Worm (Caenorhabditis elegans) whole organism, L3 larva: Measurements from ENCODE around the gene clic-1.

Experiments used
- R02D3.7 ChIP-seq: fragments of 150-350 bp; optimal IDR thresholded peaks from 2 replicates; lab custom pipeline; 2014; ENCODE audit warnings: missing biosample characterization, missing genetic modification characterization
- ZK546.5 ChIP-seq: sonication (generic microtip); optimal IDR thresholded peaks from 2 replicates; lab custom pipeline; 2017; ENCODE audit warnings: missing biosample characterization, missing genetic modification characterization
- aly-2 ChIP-seq: fragments of 150-350 bp; optimal IDR thresholded peaks from 2 replicates; lab custom pipeline; 2014; ENCODE audit warnings: missing biosample characterization, missing genetic modification characterization
- ama-1 ChIP-seq: fragments of 150-350 bp; optimal IDR thresholded peaks from 2 replicates; lab custom pipeline; 2018
- ceh-16 ChIP-seq: sonication (generic microtip); optimal IDR thresholded peaks from 2 replicates; lab custom pipeline; 2017; ENCODE audit warnings: missing biosample characterization, missing genetic modification characterization
- ceh-28 ChIP-seq: fragments of 150-350 bp; optimal IDR thresholded peaks from 2 replicates; lab custom pipeline; 2014; ENCODE audit warnings: missing biosample characterization, missing genetic modification reagents, missing genetic modification characterization
- ceh-82 ChIP-seq: fragments of 150-350 bp; optimal IDR thresholded peaks from 2 replicates; lab custom pipeline; 2014; ENCODE audit warnings: missing biosample characterization, missing genetic modification characterization
- ceh-9 ChIP-seq: sonication (generic microtip); optimal IDR thresholded peaks from 2 replicates; lab custom pipeline; 2018; ENCODE audit warnings: missing biosample characterization, missing genetic modification characterization
- daf-12 ChIP-seq: fragments of 150-350 bp; optimal IDR thresholded peaks from 2 replicates; lab custom pipeline; 2014; ENCODE audit warnings: missing biosample characterization, missing genetic modification reagents, missing genetic modification characterization
- egl-27 ChIP-seq: sonication (generic microtip); optimal IDR thresholded peaks from 4 replicates; lab custom pipeline; 2017; ENCODE audit warnings: missing biosample characterization, missing genetic modification reagents, missing genetic modification characterization
- egl-5 ChIP-seq: fragments of 150-350 bp; optimal IDR thresholded peaks from 2 replicates; lab custom pipeline; 2017; ENCODE audit warnings: missing biosample characterization, missing genetic modification reagents, missing genetic modification characterization, inconsistent platforms
- elt-1 ChIP-seq: fragments of 150-350 bp; optimal IDR thresholded peaks from 2 replicates; lab custom pipeline; 2014; ENCODE audit warnings: missing biosample characterization, missing genetic modification characterization
- elt-2 ChIP-seq: sonication (generic microtip); optimal IDR thresholded peaks from 2 replicates; lab custom pipeline; 2016; ENCODE audit warnings: missing genetic modification reagents, mild to moderate bottlenecking, missing genetic modification characterization, missing compliant biosample characterization
- elt-3 ChIP-seq, 3 experiments: fragments of 150-350 bp in 1 of 3; sonication (generic microtip) in 2 of 3; optimal IDR thresholded peaks; 2 replicates in 2 of 3; 4 replicates in 1 of 3; lab custom pipeline; 2014 to 2017; ENCODE audit warnings: missing biosample characterization in 3 of 3, missing genetic modification characterization in 3 of 3
- eor-1 ChIP-seq, 2 experiments: fragments of 150-350 bp; optimal IDR thresholded peaks; 2 replicates each; lab custom pipeline; 2014 to 2018; ENCODE audit warnings: missing biosample characterization in 2 of 2, missing genetic modification characterization in 2 of 2
- fkh-10 ChIP-seq: sonication (generic microtip); optimal IDR thresholded peaks from 2 replicates; lab custom pipeline; 2017; ENCODE audit warnings: missing biosample characterization, missing genetic modification reagents, missing genetic modification characterization
- fkh-2 ChIP-seq: fragments of 150-350 bp; optimal IDR thresholded peaks from 2 replicates; lab custom pipeline; 2014; ENCODE audit warnings: missing biosample characterization, missing genetic modification reagents, missing genetic modification characterization
- fos-1 ChIP-seq: fragments of 150-350 bp; optimal IDR thresholded peaks from 2 replicates; lab custom pipeline; 2014; ENCODE audit warnings: missing biosample characterization, missing genetic modification characterization
- hmg-11 ChIP-seq: sonication (generic microtip); optimal IDR thresholded peaks from 2 replicates; lab custom pipeline; 2016; ENCODE audit warnings: missing genetic modification characterization, missing compliant biosample characterization
- jun-1 ChIP-seq: fragments of 150-350 bp; optimal IDR thresholded peaks from 2 replicates; lab custom pipeline; 2014; ENCODE audit warnings: missing biosample characterization, missing genetic modification reagents, missing genetic modification characterization
- lin-15B ChIP-seq: fragments of 150-350 bp; optimal IDR thresholded peaks from 2 replicates; lab custom pipeline; 2014; ENCODE audit warnings: missing biosample characterization, missing genetic modification characterization
- lin-39 ChIP-seq: fragments of 150-350 bp; optimal IDR thresholded peaks from 2 replicates; lab custom pipeline; 2018; ENCODE audit warnings: missing biosample characterization, missing genetic modification reagents, missing genetic modification characterization
- lsy-12 ChIP-seq: sonication (generic microtip); optimal IDR thresholded peaks from 2 replicates; lab custom pipeline; 2016; ENCODE audit warnings: mild to moderate bottlenecking, missing genetic modification characterization, missing compliant biosample characterization
- mdl-1 ChIP-seq: fragments of 150-350 bp; optimal IDR thresholded peaks from 2 replicates; lab custom pipeline; 2014; ENCODE audit warnings: missing biosample characterization, missing genetic modification characterization
- mml-1 ChIP-seq: fragments of 150-350 bp; sonication (generic microtip); optimal IDR thresholded peaks from 3 replicates; lab custom pipeline; 2014; ENCODE audit warnings: missing biosample characterization, missing genetic modification characterization
- nfya-1 ChIP-seq: sonication (generic microtip); optimal IDR thresholded peaks from 2 replicates; lab custom pipeline; 2017; ENCODE audit warnings: missing genetic modification characterization, mild to moderate bottlenecking, missing compliant biosample characterization, antibody characterized with exemption, moderate library complexity; ENCODE audit not compliant: insufficient read depth
- nhr-11 ChIP-seq: fragments of 150-350 bp; optimal IDR thresholded peaks from 2 replicates; lab custom pipeline; 2014; ENCODE audit warnings: missing biosample characterization, missing genetic modification characterization
- nhr-12 ChIP-seq: fragments of 150-350 bp; optimal IDR thresholded peaks from 2 replicates; lab custom pipeline; 2014; ENCODE audit warnings: missing biosample characterization, missing genetic modification characterization
- nhr-23 ChIP-seq: fragments of 150-350 bp; optimal IDR thresholded peaks from 2 replicates; lab custom pipeline; 2014; ENCODE audit warnings: missing biosample characterization, missing genetic modification reagents, missing genetic modification characterization
- nhr-237 ChIP-seq: fragments of 150-350 bp; optimal IDR thresholded peaks from 2 replicates; lab custom pipeline; 2014; ENCODE audit warnings: missing biosample characterization, missing genetic modification characterization
- nhr-25 ChIP-seq: sonication (generic microtip); optimal IDR thresholded peaks from 2 replicates; lab custom pipeline; 2017; ENCODE audit warnings: missing biosample characterization, missing genetic modification characterization
- nhr-28 ChIP-seq: fragments of 150-350 bp; optimal IDR thresholded peaks from 2 replicates; lab custom pipeline; 2014; ENCODE audit warnings: missing biosample characterization, missing genetic modification characterization
- nhr-43 ChIP-seq: sonication (generic microtip); optimal IDR thresholded peaks from 2 replicates; lab custom pipeline; 2016; ENCODE audit warnings: mild to moderate bottlenecking, missing genetic modification characterization, missing compliant biosample characterization; ENCODE audit not compliant: poor library complexity, severe bottlenecking
- nhr-67 ChIP-seq: fragments of 150-350 bp; optimal IDR thresholded peaks from 2 replicates; lab custom pipeline; 2014; ENCODE audit warnings: missing biosample characterization, missing genetic modification characterization
- nhr-76 ChIP-seq: fragments of 150-350 bp; sonication (generic microtip); optimal IDR thresholded peaks from 5 replicates; lab custom pipeline; 2014; ENCODE audit warnings: missing biosample characterization, missing genetic modification characterization
- nhr-77 ChIP-seq: fragments of 150-350 bp; optimal IDR thresholded peaks from 2 replicates; lab custom pipeline; 2014; ENCODE audit warnings: missing biosample characterization, missing genetic modification characterization
- pha-4 ChIP-seq: fragments of 150-350 bp; optimal IDR thresholded peaks from 2 replicates; lab custom pipeline; 2014; ENCODE audit warnings: missing biosample characterization, missing genetic modification reagents, missing genetic modification characterization
- pqm-1 ChIP-seq: fragments of 150-350 bp; optimal IDR thresholded peaks from 2 replicates; lab custom pipeline; 2017; ENCODE audit warnings: missing biosample characterization, missing genetic modification characterization, inconsistent platforms
- sea-2 ChIP-seq: fragments of 150-350 bp; sonication (generic microtip); optimal IDR thresholded peaks from 4 replicates; lab custom pipeline; 2014; ENCODE audit warnings: missing biosample characterization, missing genetic modification reagents, missing genetic modification characterization
- skn-1 ChIP-seq: fragments of 150-350 bp; optimal IDR thresholded peaks from 2 replicates; lab custom pipeline; 2014; ENCODE audit warnings: missing biosample characterization, missing genetic modification characterization
- snpc-4 ChIP-seq: fragments of 150-350 bp; optimal IDR thresholded peaks from 2 replicates; lab custom pipeline; 2014; ENCODE audit warnings: missing biosample characterization, missing genetic modification characterization
- tbx-2 ChIP-seq: sonication (generic microtip); optimal IDR thresholded peaks from 2 replicates; lab custom pipeline; 2016; ENCODE audit warnings: mild to moderate bottlenecking, missing genetic modification characterization, missing compliant biosample characterization
- unc-39 ChIP-seq: sonication (generic microtip); optimal IDR thresholded peaks from 4 replicates; lab custom pipeline; 2017; ENCODE audit warnings: missing biosample characterization, missing genetic modification characterization
- unc-62 ChIP-seq: fragments of 150-350 bp; sonication (generic microtip); optimal IDR thresholded peaks from 4 replicates; lab custom pipeline; 2014; ENCODE audit warnings: missing biosample characterization, missing genetic modification reagents, missing genetic modification characterization
- zag-1 ChIP-seq: fragments of 150-350 bp; optimal IDR thresholded peaks from 2 replicates; lab custom pipeline; 2014; ENCODE audit warnings: missing biosample characterization, missing genetic modification characterization
- ztf-11 ChIP-seq: fragments of 150-350 bp; optimal IDR thresholded peaks from 2 replicates; lab custom pipeline; 2014; ENCODE audit warnings: missing biosample characterization, missing genetic modification characterization
- ztf-4 ChIP-seq: fragments of 150-350 bp; optimal IDR thresholded peaks from 2 replicates; lab custom pipeline; 2014; ENCODE audit warnings: missing biosample characterization, missing genetic modification characterization

The clic-1 gene

DNA sequence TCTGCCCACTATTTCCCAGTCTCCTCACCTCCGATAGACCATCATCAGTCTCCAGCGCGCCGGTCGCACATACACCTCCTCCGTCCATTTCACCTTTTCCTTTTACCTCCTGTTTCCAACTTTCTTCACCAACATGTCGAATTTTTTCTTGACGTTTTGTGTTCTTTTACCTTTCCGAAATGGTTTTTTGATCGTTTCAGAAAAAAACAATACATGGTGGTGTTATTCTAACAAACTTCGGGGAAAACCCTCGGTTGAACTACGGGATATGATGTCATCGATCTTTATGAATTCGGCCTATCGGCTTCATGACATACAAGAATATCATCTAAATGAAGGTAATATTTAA, 6.1 kb downstream of the clic-1 start, which contains the start of gene Y97E10C.1:
Gene Y97E10C.1, plus strand, starts transcription at position 201 of the 349 bp plus-strand sequence.
- TF ChIP-seq daf-12 (tag; lab: Kevin White, UChicago) (no peak), nhr-11 (tag; lab: Kevin White, UChicago) (no peak), nhr-237 (no peak), nhr-12 (tag; lab: Kevin White, UChicago) (no peak), egl-5 (tag; lab: Kevin White, UChicago) (no peak), nhr-23 (no peak), unc-39 (tag; lab: Kevin White, UChicago) (no peak), elt-1 (tag; lab: Kevin White, UChicago) (no peak), skn-1 (no peak), egl-27 (no peak), hmg-11 (no peak), lin-15B (tag; lab: Kevin White, UChicago) (no peak), lsy-12 (tag; lab: Kevin White, UChicago) (no peak), fkh-10 (GFP tag; lab: Kevin White, UChicago) (no peak), snpc-4 (tag; lab: Kevin White, UChicago) (no peak), unc-62 (no peak)

DNA sequence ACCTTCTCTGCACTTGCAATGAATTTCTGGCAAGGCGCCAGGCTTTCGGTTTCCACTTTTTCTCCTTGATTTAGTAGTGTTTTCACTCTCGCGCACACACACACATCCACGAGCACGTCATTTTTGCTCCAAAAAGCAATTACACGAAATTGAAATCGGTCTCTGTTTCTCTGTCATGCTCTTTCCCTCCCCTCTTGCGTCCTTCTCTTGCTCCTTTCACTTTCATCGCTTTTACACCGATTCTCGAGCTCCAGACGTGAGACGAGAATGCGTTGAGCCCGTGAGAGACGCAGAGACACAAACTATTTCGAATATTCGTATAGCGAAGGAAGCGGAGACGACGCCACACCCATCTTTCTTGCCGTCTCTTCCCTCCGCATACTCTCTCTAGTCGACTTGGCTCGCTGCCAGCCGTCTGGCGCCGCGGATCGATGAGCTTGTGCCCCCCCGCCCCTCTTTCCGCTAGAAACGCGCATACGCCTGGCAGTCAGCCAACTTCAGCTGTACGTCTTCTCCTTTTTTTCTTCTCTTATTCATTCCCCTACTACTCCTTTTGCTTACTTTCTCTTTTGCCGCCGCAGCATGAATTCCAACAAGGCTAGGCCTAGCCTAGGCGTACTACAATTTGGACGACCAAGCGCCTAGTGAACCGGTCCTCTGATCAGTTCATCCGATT, 6.6 kb downstream of the clic-1 start:
- no peak for TF ChIP-seq unc-39 (tag; lab: Kevin White, UChicago)
- TF ChIP-seq nhr-237 = no peak
- no peak for TF ChIP-seq ztf-4 (tag; lab: Kevin White, UChicago)
- TF ChIP-seq mdl-1 = peak; percentile 38
- no peak for TF ChIP-seq unc-62
- no peak for TF ChIP-seq ztf-11 (tag; lab: Kevin White, UChicago)
- no peak for TF ChIP-seq nhr-76 (tag; lab: Kevin White, UChicago)
- TF ChIP-seq ceh-16 (tag; lab: Kevin White, UChicago) = no peak
- TF ChIP-seq nfya-1 (tag; lab: Kevin White, UChicago) = peak; percentile 89
- TF ChIP-seq sea-2 (GFP tag; lab: Kevin White, UChicago) = peak; percentile 16
- TF ChIP-seq aly-2 = no peak
- TF ChIP-seq egl-27 = no peak
- no peak for TF ChIP-seq nhr-67 (tag; lab: Kevin White, UChicago)
- TF ChIP-seq nhr-25 (tag; lab: Kevin White, UChicago) = peak; percentile 69
- TF ChIP-seq nhr-12 (tag; lab: Kevin White, UChicago) = no peak
- no peak for TF ChIP-seq nhr-28 (tag; lab: Kevin White, UChicago)
- no peak for TF ChIP-seq ceh-9 (tag; lab: Kevin White, UChicago)
- no peak for TF ChIP-seq fos-1 (tag; lab: Kevin White, UChicago)
- peak; percentile 20 for TF ChIP-seq skn-1
- peak; percentile 5 for TF ChIP-seq R02D3.7 (tag; lab: Kevin White, UChicago)
- TF ChIP-seq elt-1 (tag; lab: Kevin White, UChicago) = no peak
- peak; percentile 80 for TF ChIP-seq hmg-11
- peak; percentile 57 for TF ChIP-seq elt-2 (tag; lab: Kevin White, UChicago)
- peak; percentile 55 for TF ChIP-seq ceh-82 (tag; lab: Kevin White, UChicago)
- TF ChIP-seq nhr-43 = no peak
- TF ChIP-seq eor-1 (tag; optimal IDR thresholded peaks at IDR 0.05; lab: Kevin White, UChicago) = no peak
- TF ChIP-seq fkh-2 (tag; lab: Kevin White, UChicago) = no peak
- TF ChIP-seq snpc-4 (tag; lab: Kevin White, UChicago) = no peak
- TF ChIP-seq elt-3 (tag; optimal IDR thresholded peaks at IDR 0.05; lab: Kevin White, UChicago) = no peak
- TF ChIP-seq fkh-10 (GFP tag; lab: Kevin White, UChicago) = peak; percentile 72
- no peak for TF ChIP-seq ama-1 (lab: Kevin White, UChicago)
- TF ChIP-seq lin-15B (tag; lab: Kevin White, UChicago) = peak; percentile 56
- no peak for TF ChIP-seq mml-1 (tag; lab: Kevin White, UChicago)
- no peak for TF ChIP-seq nhr-77 (tag; lab: Kevin White, UChicago)
- TF ChIP-seq lsy-12 (tag; lab: Kevin White, UChicago) = peak; percentile 50
- TF ChIP-seq nhr-11 (tag; lab: Kevin White, UChicago) = peak; percentile 46
- TF ChIP-seq pha-4 (tag; lab: Kevin White, UChicago) = peak; percentile 26
- no peak for TF ChIP-seq daf-12 (tag; lab: Kevin White, UChicago)
- TF ChIP-seq zag-1 (tag; lab: Kevin White, UChicago) = peak; percentile 39
- TF ChIP-seq tbx-2 (tag; lab: Kevin White, UChicago) = peak; percentile 91
- peak; percentile 67 for TF ChIP-seq jun-1 (tag; lab: Kevin White, UChicago)
- no peak for TF ChIP-seq ZK546.5
- TF ChIP-seq ceh-28 (tag; lab: Kevin White, UChicago) = peak; percentile 76
- peak; percentile 18 for TF ChIP-seq pqm-1 (tag; lab: Kevin White, UChicago)
- peak; percentile 53 for TF ChIP-seq nhr-23
- peak; percentile 41 for TF ChIP-seq egl-5 (tag; lab: Kevin White, UChicago)
- TF ChIP-seq lin-39 (tag; lab: Kevin White, UChicago) = peak; percentile 72
